Fruit fly (Drosophila melanogaster) whole organism, pupa: ENCODE measurements around the gene CG8564.

Experiments used
- CG4496 ChIP-seq: fragments of 200-800 bp; sonication (Bioruptor generic); IDR thresholded peaks from 3 replicates; pipeline ENCODE4 v1.3.6; 2022; ENCODE audit warnings: missing biosample characterization, missing genetic modification characterization
- CG8159 ChIP-seq: fragments of 200-800 bp; sonication (Bioruptor generic); optimal IDR thresholded peaks from 3 replicates; lab custom pipeline; 2018; ENCODE audit warnings: missing biosample characterization, mild to moderate bottlenecking, missing genetic modification characterization, moderate library complexity
- CG8301 ChIP-seq: fragments of 200-800 bp; sonication (Bioruptor generic); optimal IDR thresholded peaks from 2 replicates; lab custom pipeline; 2018; ENCODE audit warnings: missing biosample characterization, mild to moderate bottlenecking, missing genetic modification characterization
- gl ChIP-seq: fragments of 200-800 bp; sonication (Bioruptor generic); optimal IDR thresholded peaks from 2 replicates; lab custom pipeline; 2018; ENCODE audit warnings: missing biosample characterization, mild to moderate bottlenecking, missing genetic modification characterization

DNA sequence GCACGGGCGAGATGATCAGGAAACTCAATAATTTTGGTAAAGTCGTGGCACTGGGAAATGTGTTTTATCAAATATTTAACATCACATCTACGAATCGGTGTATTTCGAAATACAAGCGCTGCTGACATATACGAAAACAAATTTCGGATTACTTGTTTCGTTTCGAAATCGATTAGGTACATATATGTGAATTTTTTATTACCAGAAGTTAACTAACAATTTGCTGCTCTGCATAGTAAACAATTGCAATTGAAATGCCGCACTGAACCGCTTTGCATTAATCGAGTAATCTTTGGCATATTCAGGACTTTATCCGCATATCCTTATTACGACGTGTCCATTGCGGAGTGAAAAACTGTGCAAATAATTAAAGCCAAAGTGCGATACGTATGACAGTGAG is 49.7 kb upstream of the CG8564 start, which contains the start of gene CG14835:
- TF ChIP-seq CG4496 (GFP tag; lab: Robert Waterston, UW) (no peak), gl (tag; lab: Kevin White, UChicago) (no peak), CG8301 (tag; lab: Kevin White, UChicago) (no peak), CG8159 (tag; lab: Kevin White, UChicago) (no peak)
